Fruit fly (Drosophila melanogaster): ENCODE data around the gene Poxm.
A peak's percentile ranks its signal among the peaks of the same experiment; 100 is the strongest.

The Poxm gene

dm6 chr3R:8362259-8362876, 28.8 kb upstream of the Poxm start, which contains the start of the genes Veneno and CG7963 (continued):
- peak; percentile 57 for TF ChIP-seq CG7839 (tag; optimal IDR thresholded peaks at IDR 0.05)
- TF ChIP-seq inv (GFP tag; IDR thresholded peaks at IDR 0.05; ENCODE audit: partially characterized antibody), result no peak
- peak; percentile 65 for TF ChIP-seq CG4617 (GFP tag; optimal IDR thresholded peaks at IDR 0.05; ENCODE audit: borderline replicate concordance)
- TF ChIP-seq CG11696 (GFP tag; IDR thresholded peaks at IDR 0.05), result no peak
- no peak for TF ChIP-seq CG31224 (GFP tag; IDR thresholded peaks at IDR 0.05)
- TF ChIP-seq CG10565 (GFP tag; optimal IDR thresholded peaks at IDR 0.05), result no peak
- no peak for TF ChIP-seq CG3065 (GFP tag; optimal IDR thresholded peaks at IDR 0.05)
- TF ChIP-seq pho (GFP tag; optimal IDR thresholded peaks at IDR 0.05), result no peak
- TF ChIP-seq hb (GFP tag; IDR thresholded peaks at IDR 0.05; ENCODE audit: partially characterized antibody), result no peak
- peak; percentile 99 for TF ChIP-seq CG1529 (GFP tag; optimal IDR thresholded peaks at IDR 0.05)
- peak; percentile 6 for TF ChIP-seq Max (GFP tag; optimal IDR thresholded peaks at IDR 0.05)
- peak; percentile 37 for TF ChIP-seq Abd-B (GFP tag; optimal IDR thresholded peaks at IDR 0.05)
- TF ChIP-seq wor (GFP tag; IDR thresholded peaks at IDR 0.05), result no peak
- peak; percentile 17 for TF ChIP-seq Hr3 (GFP tag; optimal IDR thresholded peaks at IDR 0.05)
- TF ChIP-seq CG6254 (GFP tag; optimal IDR thresholded peaks at IDR 0.05), result no peak
- peak; percentile 77 for TF ChIP-seq CG2712 (tag; optimal IDR thresholded peaks at IDR 0.05)
- TF ChIP-seq CG17328 (GFP tag; IDR thresholded peaks at IDR 0.05), result no peak
- TF ChIP-seq Dek (tag; optimal IDR thresholded peaks at IDR 0.05), result peak; percentile 5
- TF ChIP-seq CG15696 (tag; optimal IDR thresholded peaks at IDR 0.05), result peak; percentile 20
- peak; percentile 25 for TF ChIP-seq zen (tag; optimal IDR thresholded peaks at IDR 0.05)
- no peak for TF ChIP-seq CG11093 (GFP tag; IDR thresholded peaks at IDR 0.05)
- TF ChIP-seq Eip74EF (GFP tag; optimal IDR thresholded peaks at IDR 0.05), result peak in 1 of 2 experiments; percentile 6
- peak; percentile 46 for TF ChIP-seq Ets65A (GFP tag)
- TF ChIP-seq CG15479 (GFP tag; optimal IDR thresholded peaks at IDR 0.05), result peak; percentile 38
- TF ChIP-seq Oaz (GFP tag; IDR thresholded peaks at IDR 0.05), result no peak
- no peak for TF ChIP-seq Dip3 (GFP tag; optimal IDR thresholded peaks at IDR 0.05)
- peak; percentile 29; the same call in 1 of the 2 replicates for TF ChIP-seq bbx (GFP tag; IDR thresholded peaks at IDR 0.05; ENCODE audit: partially characterized antibody)
- no peak for TF ChIP-seq seq (GFP tag; IDR thresholded peaks at IDR 0.05)
- TF ChIP-seq ab (GFP tag; optimal IDR thresholded peaks at IDR 0.05), result no peak
- TF ChIP-seq CG1024 (GFP tag; IDR thresholded peaks at IDR 0.05), result peak; percentile 40
- peak; percentile 42 for TF ChIP-seq CG13424 (tag; optimal IDR thresholded peaks at IDR 0.05)
- TF ChIP-seq CG31441 (GFP tag; IDR thresholded peaks at IDR 0.05), result no peak; the same call in 1 of the 2 replicates
- TF ChIP-seq CG13296 (GFP tag; optimal IDR thresholded peaks at IDR 0.05), result no peak
- peak; percentile 60 for TF ChIP-seq pzg (GFP tag; optimal IDR thresholded peaks at IDR 0.05)
- TF ChIP-seq crp (GFP tag; optimal IDR thresholded peaks at IDR 0.05), result peak; percentile 25 to 87
- no peak for TF ChIP-seq Opbp (GFP tag; IDR thresholded peaks at IDR 0.05; ENCODE audit: partially characterized antibody)
- TF ChIP-seq Stat92E (GFP tag; optimal IDR thresholded peaks at IDR 0.05), result no peak
- no peak for TF ChIP-seq dimm (GFP tag; IDR thresholded peaks at IDR 0.05)
- no peak for TF ChIP-seq ftz-f1 (GFP tag; optimal IDR thresholded peaks at IDR 0.05)
- TF ChIP-seq unc-4 (GFP tag; IDR thresholded peaks at IDR 0.05; ENCODE audit: partially characterized antibody), result no peak
- no peak for TF ChIP-seq CG1233 (GFP tag; optimal IDR thresholded peaks at IDR 0.05)
- TF ChIP-seq row (GFP tag; IDR thresholded peaks at IDR 0.05), result peak; percentile 72
- TF ChIP-seq bowl (GFP tag; IDR thresholded peaks at IDR 0.05), result no peak
- TF ChIP-seq crc (GFP tag; optimal IDR thresholded peaks at IDR 0.05), result no peak
- TF ChIP-seq NFAT (GFP tag; IDR thresholded peaks at IDR 0.05), result no peak
- TF ChIP-seq CG8944 (GFP tag; optimal IDR thresholded peaks at IDR 0.05), result no peak
- no peak for TF ChIP-seq pum (GFP tag; optimal IDR thresholded peaks at IDR 0.05)
- TF ChIP-seq ara (GFP tag; IDR thresholded peaks at IDR 0.05), result no peak
- peak; percentile 24 for TF ChIP-seq Med (GFP tag)
- TF ChIP-seq bigmax (GFP tag; optimal IDR thresholded peaks at IDR 0.05), result no peak
